Fruit fly (Drosophila melanogaster) S2 (cell line): ENCODE data around the gene CG13306.

Experiments
- CG8478 ChIP-seq: fragments of >200 bp; optimal IDR thresholded peaks from 2 replicates; lab custom pipeline; 2018
- CTCF ChIP-seq, 2 experiments: fragments of >200 bp; optimal IDR thresholded peaks; 2 replicates each; lab custom pipeline; 2018

DNA sequence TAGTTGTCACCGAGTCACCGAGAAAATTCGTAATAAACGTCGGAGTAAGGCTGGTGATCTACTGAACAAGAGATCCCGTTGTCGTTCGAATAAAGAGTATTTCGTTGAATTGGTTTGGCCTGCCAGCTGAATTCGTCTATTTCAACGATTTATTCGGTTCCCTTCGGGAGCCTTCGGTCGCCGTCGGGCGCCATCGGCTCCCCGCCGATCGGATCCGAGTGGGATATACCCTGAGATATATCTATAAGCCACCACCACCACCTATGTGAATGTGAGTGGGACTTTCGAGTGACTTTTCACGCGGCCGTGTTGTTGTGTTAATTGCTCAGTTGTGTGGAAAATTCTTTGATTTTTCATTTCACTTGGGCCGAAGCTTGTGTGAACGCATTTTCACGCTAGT, 4.3 kb downstream of the CG13306 start, which contains the start of gene Prm:
- TF ChIP-seq CTCF (optimal IDR thresholded peaks at IDR 0.05; lab: Kevin White, UChicago): no peak
- TF ChIP-seq CG8478 (lab: Kevin White, UChicago): no peak
